Fruit fly (Drosophila melanogaster) whole organism: Measurements from ENCODE around the gene Adhr.

Experiments
- CG8478 ChIP-seq: fragments of >200 bp; optimal IDR thresholded peaks from 2 replicates; lab custom pipeline; 2018; ENCODE audit warnings: inconsistent platforms
- Dll ChIP-seq: fragments of >200 bp; optimal IDR thresholded peaks from 2 replicates; lab custom pipeline; 2017
- pan ChIP-seq: fragments of >200 bp; optimal IDR thresholded peaks from 2 replicates; lab custom pipeline; 2017
- psq ChIP-seq: fragments of >200 bp; optimal IDR thresholded peaks from 2 replicates; lab custom pipeline; 2017

dm6 chr2L:14624614-14625013, 9.3 kb downstream of the Adhr start:
- TF ChIP-seq CG8478 (lab: Kevin White, UChicago) = no peak
- TF ChIP-seq Dll (lab: Kevin White, UChicago) = no peak
- TF ChIP-seq psq (lab: Kevin White, UChicago) = no peak
- TF ChIP-seq pan (lab: Kevin White, UChicago) = no peak
